Worm (Caenorhabditis elegans) whole organism, midembryonic: Measurements from ENCODE around the gene nhr-3.

ENCODE experiments used
- T22C8.4 ChIP-seq: fragments of 200-800 bp; sonication (Bioruptor generic); IDR thresholded peaks from 2 replicates; pipeline ENCODE4 v1.3.6; 2022; ENCODE audit warnings: missing genetic modification characterization, missing compliant biosample characterization
- cog-1 ChIP-seq: sonication (generic microtip); optimal IDR thresholded peaks from 2 replicates; lab custom pipeline; 2016; ENCODE audit warnings: missing genetic modification characterization, missing compliant biosample characterization
- flt-1 ChIP-seq: fragments of 200-800 bp; sonication (Bioruptor generic); IDR thresholded peaks from 2 replicates; pipeline ENCODE4 v1.3.6; 2022; ENCODE audit warnings: missing genetic modification characterization, missing compliant biosample characterization
- klf-2 ChIP-seq: fragments of 200-800 bp; sonication (Bioruptor generic); conservative IDR thresholded peaks from 2 replicates; pipeline ENCODE4 v1.3.6; 2022; ENCODE audit warnings: missing genetic modification reagents, missing genetic modification characterization, missing compliant biosample characterization
- med-1 ChIP-seq: sonication (generic microtip); optimal IDR thresholded peaks from 2 replicates; lab custom pipeline; 2017; ENCODE audit warnings: missing genetic modification characterization, mild to moderate bottlenecking, missing compliant biosample characterization, antibody characterized with exemption, missing genetic modification reagents; ENCODE audit not compliant: insufficient read depth
- ref-1 ChIP-seq: fragments of 200-800 bp; sonication (Bioruptor generic); conservative IDR thresholded peaks from 2 replicates; pipeline ENCODE4 v1.3.6; 2022; ENCODE audit warnings: missing genetic modification reagents, missing genetic modification characterization, missing compliant biosample characterization
- tab-1 ChIP-seq: fragments of 200-800 bp; sonication (Bioruptor generic); IDR thresholded peaks from 2 replicates; pipeline ENCODE4 v1.3.6; 2022; ENCODE audit warnings: missing genetic modification characterization, missing compliant biosample characterization
- ztf-23 ChIP-seq: fragments of 200-800 bp; sonication (Bioruptor generic); IDR thresholded peaks from 2 replicates; pipeline ENCODE4 v1.3.6; 2022; ENCODE audit warnings: missing genetic modification reagents, missing genetic modification characterization, missing compliant biosample characterization
- ztf-29 ChIP-seq: fragments of 200-800 bp; sonication (Bioruptor generic); IDR thresholded peaks from 2 replicates; pipeline ENCODE4 v1.3.6; 2022; ENCODE audit warnings: missing genetic modification reagents, missing genetic modification characterization, missing compliant biosample characterization

Gene nhr-3

ce11 chrX:14557936-14558554 is at the start of gene nhr-3:
nhr-3 (plus strand) TSS chrX:14558504.
- TF ChIP-seq T22C8.4 (GFP tag; lab: Robert Waterston, UW) (no peak), klf-2 (GFP tag; lab: Robert Waterston, UW) (no peak), med-1 (GFP tag; lab: Kevin White, UChicago) (no peak), ztf-29 (GFP tag; lab: Robert Waterston, UW) (no peak), tab-1 (no peak), ztf-23 (GFP tag; lab: Robert Waterston, UW) (no peak), cog-1 (tag; lab: Kevin White, UChicago) (no peak), ref-1 (GFP tag; lab: Robert Waterston, UW) (no peak), flt-1 (GFP tag; lab: Robert Waterston, UW) (no peak)

ce11 chrX:14508823-14509259 is 49.5 kb upstream of the nhr-3 start:
- TF ChIP-seq cog-1 (tag; lab: Kevin White, UChicago) (no peak), T22C8.4 (GFP tag; lab: Robert Waterston, UW) (no peak), ztf-29 (GFP tag; lab: Robert Waterston, UW) (no peak), klf-2 (GFP tag; lab: Robert Waterston, UW) (no peak), ref-1 (GFP tag; lab: Robert Waterston, UW) (no peak), ztf-23 (GFP tag; lab: Robert Waterston, UW) (no peak), med-1 (GFP tag; lab: Kevin White, UChicago) (no peak), tab-1 (no peak)

- TF ChIP-seq ref-1 (GFP tag; lab: Robert Waterston, UW) (no peak), cog-1 (tag; lab: Kevin White, UChicago) (no peak), T22C8.4 (GFP tag; lab: Robert Waterston, UW) (no peak), klf-2 (GFP tag; lab: Robert Waterston, UW) (no peak), flt-1 (GFP tag; lab: Robert Waterston, UW) (no peak), ztf-29 (GFP tag; lab: Robert Waterston, UW) (no peak), ztf-23 (GFP tag; lab: Robert Waterston, UW) (no peak), tab-1 (no peak), med-1 (GFP tag; lab: Kevin White, UChicago) (no peak)
Measured at ce11 chrX:14510358-14510757, 47.9 kb upstream of the nhr-3 start.

- TF ChIP-seq ref-1 (GFP tag; lab: Robert Waterston, UW) (no peak), tab-1 (no peak), T22C8.4 (GFP tag; lab: Robert Waterston, UW) (no peak), ztf-29 (GFP tag; lab: Robert Waterston, UW) (no peak), ztf-23 (GFP tag; lab: Robert Waterston, UW) (no peak), flt-1 (GFP tag; lab: Robert Waterston, UW) (no peak), cog-1 (tag; lab: Kevin White, UChicago) (no peak), med-1 (GFP tag; lab: Kevin White, UChicago) (no peak), klf-2 (GFP tag; lab: Robert Waterston, UW) (no peak)
Measured at ce11 chrX:14512817-14513216, 45.5 kb upstream of the nhr-3 start, which contains the start of gene fbxa-141. fbxa-141 (minus strand) TSS chrX:14512917.

- TF ChIP-seq tab-1 (no peak), T22C8.4 (GFP tag; lab: Robert Waterston, UW) (peak; percentile 54; the same call in 1 of the 2 replicates), klf-2 (GFP tag; lab: Robert Waterston, UW) (no peak), ztf-29 (GFP tag; lab: Robert Waterston, UW) (no peak)
Measured at ce11 chrX:14513462-14513861, 44.8 kb upstream of the nhr-3 start.

- TF ChIP-seq ztf-23 (GFP tag; lab: Robert Waterston, UW) (no peak), ztf-29 (GFP tag; lab: Robert Waterston, UW) (no peak), med-1 (GFP tag; lab: Kevin White, UChicago) (no peak), T22C8.4 (GFP tag; lab: Robert Waterston, UW) (no peak), tab-1 (no peak), ref-1 (GFP tag; lab: Robert Waterston, UW) (no peak), flt-1 (GFP tag; lab: Robert Waterston, UW) (no peak), cog-1 (tag; lab: Kevin White, UChicago) (no peak), klf-2 (GFP tag; lab: Robert Waterston, UW) (no peak)
Measured at ce11 chrX:14515028-14515427, 43.3 kb upstream of the nhr-3 start, which contains the start of gene gcsh-1. gcsh-1 (minus strand) TSS chrX:14515073.

ce11 chrX:14516560-14516959 is 41.7 kb upstream of the nhr-3 start, which contains the start of gene D1025.10:
D1025.10 (plus strand) TSS chrX:14516860.
- TF ChIP-seq T22C8.4 (GFP tag; lab: Robert Waterston, UW) (no peak), ztf-23 (GFP tag; lab: Robert Waterston, UW) (no peak), ztf-29 (GFP tag; lab: Robert Waterston, UW) (no peak), med-1 (GFP tag; lab: Kevin White, UChicago) (no peak), klf-2 (GFP tag; lab: Robert Waterston, UW) (no peak), flt-1 (GFP tag; lab: Robert Waterston, UW) (no peak), cog-1 (tag; lab: Kevin White, UChicago) (no peak)

ce11 chrX:14517842-14518241 is 40.5 kb upstream of the nhr-3 start:
- TF ChIP-seq T22C8.4 (GFP tag; lab: Robert Waterston, UW) (no peak), ref-1 (GFP tag; lab: Robert Waterston, UW) (no peak), tab-1 (no peak), klf-2 (GFP tag; lab: Robert Waterston, UW) (no peak), flt-1 (GFP tag; lab: Robert Waterston, UW) (no peak), cog-1 (tag; lab: Kevin White, UChicago) (no peak), med-1 (GFP tag; lab: Kevin White, UChicago) (no peak), ztf-23 (GFP tag; lab: Robert Waterston, UW) (no peak), ztf-29 (GFP tag; lab: Robert Waterston, UW) (no peak)

ce11 chrX:14520463-14520862 is 37.8 kb upstream of the nhr-3 start, which contains the start of gene D1025.1:
D1025.1 (plus strand) TSS chrX:14520763.
- no peak for TF ChIP-seq tab-1
- no peak for TF ChIP-seq klf-2 (GFP tag; lab: Robert Waterston, UW)
- no peak for TF ChIP-seq ref-1 (GFP tag; lab: Robert Waterston, UW)
- TF ChIP-seq cog-1 (tag; lab: Kevin White, UChicago), result no peak
